Fruit fly (Drosophila melanogaster) whole organism: ENCODE results near the gene CG42680.

ENCODE experiments used
- CG8478 ChIP-seq: fragments of >200 bp; optimal IDR thresholded peaks from 2 replicates; lab custom pipeline; 2018; ENCODE audit warnings: inconsistent platforms
- Dll ChIP-seq: fragments of >200 bp; optimal IDR thresholded peaks from 2 replicates; lab custom pipeline; 2017
- EcR ChIP-seq, 2 experiments: fragments of >200 bp; optimal IDR thresholded peaks; 2 replicates each; lab custom pipeline; 2017; ENCODE audit warnings: missing biosample characterization in 2 of 2, missing genetic modification characterization in 2 of 2, missing genetic modification reagents in 2 of 2
- pan ChIP-seq: fragments of >200 bp; optimal IDR thresholded peaks from 2 replicates; lab custom pipeline; 2017
- psq ChIP-seq: fragments of >200 bp; optimal IDR thresholded peaks from 2 replicates; lab custom pipeline; 2017
- usp ChIP-seq: fragments of >200 bp; optimal IDR thresholded peaks from 2 replicates; lab custom pipeline; 2017; ENCODE audit warnings: missing biosample characterization, missing genetic modification characterization, mixed read lengths

The CG42680 gene

DNA sequence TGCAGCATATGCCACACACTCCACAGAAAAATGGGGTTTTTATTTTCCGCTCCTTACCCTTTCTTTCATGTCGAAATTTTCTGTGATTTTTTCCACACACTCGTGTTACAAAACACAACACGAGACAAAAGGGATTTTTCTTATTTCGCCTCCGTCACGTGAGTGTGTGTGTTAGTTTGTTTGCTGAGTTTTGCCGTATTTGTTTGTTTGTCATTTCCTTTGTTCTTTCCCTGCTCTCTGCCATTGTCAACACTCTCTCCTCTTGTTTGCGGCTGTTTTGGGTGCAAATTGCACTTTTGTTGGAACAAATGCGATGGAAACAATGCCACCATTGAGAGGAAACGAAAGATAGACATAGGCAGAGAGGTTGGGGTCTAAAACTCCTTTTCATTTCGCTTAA is 8.6 kb downstream of the CG42680 start:
- TF ChIP-seq psq (lab: Kevin White, UChicago) (no peak), CG8478 (lab: Kevin White, UChicago) (no peak), usp (GFP tag; lab: Kevin White, UChicago) (no peak), pan (lab: Kevin White, UChicago) (no peak), Dll (lab: Kevin White, UChicago) (no peak), EcR (GFP tag; optimal IDR thresholded peaks at IDR 0.05; lab: Kevin White, UChicago) (no peak)

DNA sequence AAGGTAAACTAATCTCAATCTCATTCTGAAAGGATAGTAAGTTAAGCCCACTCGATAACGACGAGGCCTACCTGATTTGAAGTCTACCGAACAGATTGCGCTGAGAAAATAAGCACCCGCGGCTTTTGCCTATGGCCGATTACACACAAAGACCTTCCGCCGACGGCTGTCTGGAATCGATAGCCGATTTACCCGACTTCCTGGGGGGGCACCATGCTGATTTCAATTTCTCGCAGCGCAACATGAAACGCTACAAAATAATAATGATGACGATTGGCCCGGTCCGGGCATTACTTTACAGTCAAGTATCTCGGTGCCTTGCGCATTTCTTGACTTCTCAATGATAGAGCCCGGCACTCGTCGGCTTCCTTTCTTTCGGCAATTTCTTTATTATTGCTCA is 10.9 kb downstream of the CG42680 start:
- TF ChIP-seq Dll (lab: Kevin White, UChicago) (no peak), EcR (GFP tag; optimal IDR thresholded peaks at IDR 0.05; lab: Kevin White, UChicago) (no peak), pan (lab: Kevin White, UChicago) (no peak), CG8478 (lab: Kevin White, UChicago) (no peak), usp (GFP tag; lab: Kevin White, UChicago) (no peak), psq (lab: Kevin White, UChicago) (no peak)

DNA sequence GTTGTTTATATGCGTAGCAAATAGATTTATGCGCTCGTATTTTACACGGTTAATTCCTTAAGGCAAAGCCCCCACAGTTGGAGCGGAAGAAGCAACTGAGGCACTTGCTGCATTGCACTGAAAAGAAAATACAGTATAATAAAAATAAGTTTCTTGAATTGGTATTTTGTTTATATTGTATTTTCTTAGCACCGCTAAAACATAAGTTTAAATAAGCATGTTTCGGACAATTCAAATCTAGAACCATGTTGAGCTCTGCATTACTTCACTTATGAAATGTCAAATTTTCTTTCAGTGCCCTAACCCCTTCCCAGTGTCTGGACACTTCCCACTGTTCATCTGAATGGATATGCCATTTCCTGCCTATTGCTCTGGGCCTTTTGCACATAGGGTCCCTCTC is 13.2 kb downstream of the CG42680 start:
- no peak for TF ChIP-seq EcR (GFP tag; optimal IDR thresholded peaks at IDR 0.05; lab: Kevin White, UChicago)
- TF ChIP-seq usp (GFP tag; lab: Kevin White, UChicago): no peak
- TF ChIP-seq Dll (lab: Kevin White, UChicago): no peak
- TF ChIP-seq CG8478 (lab: Kevin White, UChicago): no peak
- no peak for TF ChIP-seq pan (lab: Kevin White, UChicago)
- TF ChIP-seq psq (lab: Kevin White, UChicago): no peak

DNA sequence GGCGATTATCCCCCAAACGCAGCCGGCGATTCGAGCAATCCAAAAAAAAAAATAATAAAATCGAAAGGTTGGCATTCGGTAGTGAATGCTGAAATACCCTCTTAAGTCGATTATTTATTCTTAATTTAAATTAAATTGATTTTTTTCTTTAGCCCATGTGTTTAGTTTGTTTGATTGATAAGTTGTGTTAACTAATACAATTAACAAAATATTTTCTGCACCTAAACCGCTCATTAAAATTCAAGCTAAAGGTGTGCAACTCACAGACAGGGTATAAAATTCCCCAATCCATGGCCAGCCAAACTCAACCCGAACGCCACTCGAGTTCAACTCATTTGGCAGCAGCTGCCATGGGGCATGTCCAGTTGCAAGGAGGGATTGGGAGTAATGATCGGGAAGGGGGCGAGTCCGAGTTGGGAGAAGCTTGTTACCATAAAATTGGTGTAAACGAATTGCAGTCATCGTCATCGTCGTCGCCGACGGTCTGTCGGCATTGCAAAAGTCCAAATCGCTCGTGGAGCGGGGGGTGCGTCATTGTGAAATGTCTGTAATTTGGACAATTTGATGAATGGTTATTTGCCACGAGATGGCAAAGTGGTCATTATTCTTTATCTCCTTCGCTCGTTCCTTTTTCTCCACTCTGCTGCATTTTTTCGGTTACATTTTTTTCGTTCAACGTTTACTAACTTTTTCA is 14.7 kb downstream of the CG42680 start:
- no peak for TF ChIP-seq psq (lab: Kevin White, UChicago)
- TF ChIP-seq Dll (lab: Kevin White, UChicago): peak; percentile 91

DNA sequence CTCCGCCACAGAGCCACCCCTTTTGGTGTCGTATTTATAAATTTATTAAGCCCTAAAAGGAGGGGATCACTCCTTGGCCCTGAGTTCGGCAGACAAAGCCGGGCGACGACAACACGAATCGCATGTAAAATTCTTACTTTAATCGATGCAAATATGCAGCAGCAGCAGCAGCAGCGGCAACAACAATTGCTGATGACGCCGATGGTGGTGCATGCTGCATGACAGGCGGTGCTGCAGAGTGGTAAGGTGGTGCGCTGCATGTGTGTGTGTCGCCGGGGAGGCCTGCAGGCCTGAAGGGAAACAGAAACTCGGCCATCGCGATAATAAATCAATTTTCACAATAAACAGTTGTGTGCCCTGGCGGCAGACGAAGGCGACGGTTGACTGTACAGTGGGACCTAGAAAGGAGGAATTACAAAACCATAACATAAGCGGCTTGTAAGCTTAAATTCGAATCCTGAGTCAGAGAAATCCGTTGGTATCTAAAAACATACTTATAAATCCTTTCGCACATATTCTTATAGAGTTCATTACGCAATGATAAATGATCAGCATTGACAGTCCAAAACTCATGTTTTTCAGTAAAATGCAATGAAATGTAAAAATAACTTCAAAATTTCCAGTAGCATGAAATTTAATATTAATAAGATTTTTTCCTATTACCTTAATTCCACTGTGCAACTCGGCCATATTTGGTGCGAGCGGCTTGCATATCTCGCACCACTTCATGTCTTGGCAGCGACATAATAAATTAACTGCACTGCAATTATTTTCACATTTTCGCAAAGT is 16.2 kb downstream of the CG42680 start:
- TF ChIP-seq pan (lab: Kevin White, UChicago) (no peak), Dll (lab: Kevin White, UChicago) (no peak), usp (GFP tag; lab: Kevin White, UChicago) (no peak), psq (lab: Kevin White, UChicago) (no peak), CG8478 (lab: Kevin White, UChicago) (no peak), EcR (GFP tag; optimal IDR thresholded peaks at IDR 0.05; lab: Kevin White, UChicago) (no peak)

DNA sequence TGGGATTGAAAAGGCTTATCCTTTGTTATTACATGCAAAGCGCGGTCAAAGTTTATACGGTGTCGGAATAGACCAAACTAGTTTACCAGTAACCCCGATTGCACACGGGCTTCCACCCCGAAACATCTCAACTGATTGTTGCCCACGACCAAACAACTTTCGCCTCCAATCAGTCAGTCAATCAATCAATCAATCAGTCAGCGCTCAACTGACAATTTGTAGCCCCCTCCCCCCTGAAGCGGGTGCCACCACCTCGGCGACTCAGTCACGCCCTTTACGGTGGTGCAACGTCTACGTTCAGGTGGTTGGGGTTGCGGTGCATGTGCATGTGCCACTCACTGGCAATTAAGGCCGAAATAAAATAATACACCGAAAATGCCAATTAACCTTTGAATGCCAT is 17.2 kb downstream of the CG42680 start:
- TF ChIP-seq CG8478 (lab: Kevin White, UChicago): no peak
- peak; percentile 25 for TF ChIP-seq Dll (lab: Kevin White, UChicago)

DNA sequence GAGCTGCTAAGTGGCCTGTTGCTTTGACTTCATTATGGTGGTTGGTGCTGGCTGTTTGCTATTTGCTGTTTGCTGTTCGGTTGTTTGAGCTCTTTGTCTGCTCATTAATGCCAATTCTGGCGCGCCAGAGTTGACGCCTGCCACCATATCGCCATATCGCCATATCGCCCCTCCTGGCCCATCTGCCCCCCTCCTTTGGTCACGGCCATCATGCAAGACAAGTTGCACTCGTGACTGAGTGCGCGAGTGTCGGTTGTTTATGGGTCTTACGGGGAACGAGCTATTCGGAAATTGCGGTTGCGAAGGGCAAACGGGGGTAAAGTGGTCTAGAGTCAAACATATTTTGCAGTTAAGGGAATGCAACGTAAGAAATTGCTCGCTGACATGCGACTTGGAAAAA is 17.9 kb downstream of the CG42680 start:
- TF ChIP-seq usp (GFP tag; lab: Kevin White, UChicago) (no peak), Dll (lab: Kevin White, UChicago) (no peak), psq (lab: Kevin White, UChicago) (no peak), pan (lab: Kevin White, UChicago) (no peak), CG8478 (lab: Kevin White, UChicago) (no peak), EcR (GFP tag; optimal IDR thresholded peaks at IDR 0.05; lab: Kevin White, UChicago) (no peak)

DNA sequence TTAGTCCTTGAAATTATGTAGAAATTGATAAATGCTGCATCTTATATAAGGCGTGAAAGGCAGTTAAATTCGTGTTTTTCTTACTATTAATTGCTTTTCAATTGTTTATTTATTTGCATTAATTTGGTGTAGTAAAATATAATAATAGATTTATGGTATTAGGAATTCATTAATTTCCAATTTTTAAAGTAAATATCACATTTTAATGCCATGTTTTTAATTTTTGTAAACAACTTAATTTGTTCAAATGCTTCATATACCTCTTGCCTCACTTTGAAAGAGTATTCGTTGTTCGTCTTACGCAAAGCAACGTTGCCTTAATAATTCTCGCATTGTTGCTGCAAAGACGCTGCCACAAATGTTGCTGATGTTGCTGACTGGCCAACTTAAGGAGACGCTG is 18.7 kb downstream of the CG42680 start:
- TF ChIP-seq CG8478 (lab: Kevin White, UChicago) (no peak), usp (GFP tag; lab: Kevin White, UChicago) (no peak), pan (lab: Kevin White, UChicago) (no peak), Dll (lab: Kevin White, UChicago) (no peak), EcR (GFP tag; optimal IDR thresholded peaks at IDR 0.05; lab: Kevin White, UChicago) (no peak), psq (lab: Kevin White, UChicago) (no peak)

DNA sequence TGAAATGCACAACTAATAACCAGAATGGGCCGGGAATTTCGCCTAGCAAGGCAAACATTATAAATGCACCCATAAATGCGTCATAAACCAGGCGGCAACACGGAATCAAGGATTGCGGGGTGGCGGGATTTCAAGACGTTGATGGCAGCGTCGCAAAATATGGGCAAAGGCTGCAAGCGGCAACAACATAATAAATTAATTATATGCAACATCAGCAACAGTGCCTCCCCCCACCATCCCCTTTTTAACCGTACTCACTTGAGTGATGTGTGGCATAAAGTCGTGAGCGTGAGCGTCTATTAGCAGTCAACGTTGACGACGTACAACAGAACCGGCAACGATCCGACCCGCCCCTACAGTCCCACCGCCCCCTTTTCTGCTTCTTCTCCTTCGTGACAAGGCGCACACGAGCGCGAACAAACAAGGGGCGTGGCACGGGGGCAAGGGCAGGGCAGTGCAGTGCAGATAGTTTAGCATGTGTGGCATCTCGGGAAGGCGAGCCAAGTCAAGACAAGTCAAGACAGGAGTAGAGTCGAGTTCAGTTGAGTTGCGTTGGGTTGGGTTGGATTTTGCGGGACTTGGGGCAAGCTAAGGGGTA is 19.4 kb downstream of the CG42680 start:
- TF ChIP-seq CG8478 (lab: Kevin White, UChicago) (no peak), usp (GFP tag; lab: Kevin White, UChicago) (no peak), Dll (lab: Kevin White, UChicago) (peak; percentile 34)

DNA sequence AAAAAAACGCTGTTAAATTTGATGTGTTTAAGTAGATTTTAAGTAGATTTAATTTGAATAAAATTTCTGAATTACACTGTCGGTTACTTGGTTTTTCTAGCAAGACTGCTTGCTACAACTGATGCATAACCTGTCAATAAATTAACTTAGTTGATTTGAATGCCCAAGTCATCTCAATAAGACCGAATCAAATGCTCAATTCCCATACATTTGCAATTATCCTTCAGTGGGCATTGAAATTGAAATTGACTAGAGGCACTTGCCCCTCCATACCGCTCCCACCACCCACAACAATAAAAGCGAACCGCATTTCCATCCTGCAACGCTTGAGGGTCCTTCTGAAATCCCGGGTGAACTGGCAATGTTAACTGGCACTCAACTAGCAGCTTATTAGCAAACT is 24.4 kb downstream of the CG42680 start, which contains the start of gene CG3473:
Gene CG3473 (minus strand): TSS at position 101 of the 400 bp plus-strand sequence.
- no peak for TF ChIP-seq pan (lab: Kevin White, UChicago)
- no peak for TF ChIP-seq usp (GFP tag; lab: Kevin White, UChicago)
- no peak for TF ChIP-seq Dll (lab: Kevin White, UChicago)
- no peak for TF ChIP-seq CG8478 (lab: Kevin White, UChicago)
- TF ChIP-seq EcR (GFP tag; optimal IDR thresholded peaks at IDR 0.05; lab: Kevin White, UChicago): no peak
- no peak for TF ChIP-seq psq (lab: Kevin White, UChicago)

DNA sequence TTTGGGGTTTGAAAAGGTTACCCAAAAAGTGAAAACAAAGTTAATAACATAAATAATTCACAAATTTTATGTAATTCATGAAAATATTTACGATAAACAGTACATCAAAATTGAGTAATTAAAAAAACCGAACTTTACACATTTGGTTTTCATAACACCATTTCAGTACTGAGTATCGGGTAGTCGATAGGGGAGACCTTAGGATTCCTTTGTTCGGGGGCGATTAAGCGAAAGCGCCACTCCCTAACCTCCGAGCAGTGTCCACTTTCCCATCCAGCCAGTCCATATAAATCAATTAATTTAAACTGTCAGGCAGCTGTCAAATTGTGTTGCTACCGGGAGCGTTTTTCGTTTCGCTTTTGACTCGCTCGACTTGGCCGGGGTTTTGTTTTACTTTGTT is 25.7 kb downstream of the CG42680 start:
- TF ChIP-seq pan (lab: Kevin White, UChicago) (peak; percentile 68), psq (lab: Kevin White, UChicago) (no peak)
